Fruit fly (Drosophila melanogaster) whole organism, prepupa: ENCODE results near the gene CG7857.
A peak's percentile ranks its signal among the peaks of the same experiment; 100 is the strongest.

Experiments used
- Blimp-1 ChIP-seq: fragments of 200-800 bp; sonication (Bioruptor generic); optimal IDR thresholded peaks from 3 replicates; lab custom pipeline; 2017; ENCODE audit warnings: missing biosample characterization, missing genetic modification characterization, mild to moderate bottlenecking, moderate library complexity, missing genetic modification reagents
- CG10631 ChIP-seq: fragments of 200-800 bp; sonication (Bioruptor generic); optimal IDR thresholded peaks from 2 replicates; lab custom pipeline; 2016; ENCODE audit warnings: missing biosample characterization, missing genetic modification characterization
- CG10669 ChIP-seq: fragments of 200-800 bp; sonication (Bioruptor generic); optimal IDR thresholded peaks from 3 replicates; lab custom pipeline; 2018; ENCODE audit warnings: missing biosample characterization, mild to moderate bottlenecking, missing genetic modification characterization, moderate library complexity
- CG11762 ChIP-seq: fragments of 200-800 bp; sonication (Bioruptor generic); optimal IDR thresholded peaks from 3 replicates; lab custom pipeline; 2016; ENCODE audit warnings: missing biosample characterization, missing genetic modification characterization; ENCODE audit not compliant: insufficient read depth
- CG15336 ChIP-seq: fragments of 200-800 bp; sonication (Bioruptor generic); IDR thresholded peaks from 2 replicates; pipeline ENCODE4 v1.3.6; 2022; ENCODE audit warnings: missing biosample characterization, missing genetic modification characterization
- CG16779 ChIP-seq: fragments of 200-800 bp; sonication (Bioruptor generic); optimal IDR thresholded peaks from 3 replicates; lab custom pipeline; 2017; ENCODE audit warnings: missing biosample characterization, mild to moderate bottlenecking, missing genetic modification characterization
- CG3032 ChIP-seq: fragments of 200-800 bp; optimal IDR thresholded peaks from 2 replicates; lab custom pipeline; 2019; ENCODE audit warnings: missing biosample characterization, mild to moderate bottlenecking, missing genetic modification characterization, moderate library complexity
- CG31627 ChIP-seq: fragments of 200-800 bp; sonication (Bioruptor generic); optimal IDR thresholded peaks from 3 replicates; lab custom pipeline; 2016; ENCODE audit warnings: missing biosample characterization, missing genetic modification characterization
- CG4318 ChIP-seq: fragments of 200-800 bp; sonication (Bioruptor generic); optimal IDR thresholded peaks from 3 replicates; lab custom pipeline; 2017; ENCODE audit warnings: missing biosample characterization, mild to moderate bottlenecking, missing genetic modification characterization
- CG6163 ChIP-seq: fragments of 200-800 bp; sonication (Bioruptor generic); IDR thresholded peaks from 3 replicates; pipeline ENCODE4 v1.3.6; 2022; ENCODE audit warnings: missing biosample characterization, missing genetic modification characterization
- CG6276 ChIP-seq: fragments of 200-800 bp; sonication (Bioruptor generic); optimal IDR thresholded peaks from 2 replicates; lab custom pipeline; 2017; ENCODE audit warnings: missing biosample characterization, mild to moderate bottlenecking, missing genetic modification characterization
- CG6808 ChIP-seq: fragments of 200-800 bp; sonication (Bioruptor generic); optimal IDR thresholded peaks from 3 replicates; lab custom pipeline; 2017; ENCODE audit warnings: missing biosample characterization, missing genetic modification characterization, mild to moderate bottlenecking, moderate library complexity, missing genetic modification reagents
- CG6854 ChIP-seq: fragments of 200-800 bp; sonication (Bioruptor generic); optimal IDR thresholded peaks from 2 replicates; lab custom pipeline; 2017; ENCODE audit warnings: missing biosample characterization, mild to moderate bottlenecking, missing genetic modification characterization
- CG8632 ChIP-seq: fragments of 200-800 bp; sonication (Bioruptor generic); optimal IDR thresholded peaks from 3 replicates; lab custom pipeline; 2016; ENCODE audit warnings: missing biosample characterization, missing genetic modification characterization
- Eip78C ChIP-seq: fragments of 200-800 bp; sonication (Bioruptor generic); peaks from one replicate; lab custom pipeline; 2016; ENCODE audit warnings: missing biosample characterization, missing genetic modification characterization
- Eip93F ChIP-seq: fragments of 200-800 bp; sonication (Bioruptor generic); optimal IDR thresholded peaks from 2 replicates; lab custom pipeline; 2016; ENCODE audit warnings: missing biosample characterization, mild to moderate bottlenecking, missing genetic modification characterization
- Ets21C ChIP-seq: fragments of 200-800 bp; sonication (Bioruptor generic); optimal IDR thresholded peaks from 3 replicates; lab custom pipeline; 2016; ENCODE audit warnings: missing biosample characterization, missing genetic modification characterization
- Hr38 ChIP-seq: sonication (Bioruptor generic); optimal IDR thresholded peaks from 2 replicates; lab custom pipeline; 2016; ENCODE audit warnings: missing biosample characterization, missing genetic modification characterization
- Hr39 ChIP-seq: fragments of 200-800 bp; sonication (Bioruptor generic); optimal IDR thresholded peaks from 2 replicates; lab custom pipeline; 2016; ENCODE audit warnings: missing biosample characterization, missing genetic modification characterization
- Met ChIP-seq: fragments of 200-800 bp; sonication (Bioruptor generic); optimal IDR thresholded peaks from 3 replicates; lab custom pipeline; 2016; ENCODE audit warnings: missing biosample characterization, missing genetic modification characterization
- OdsH ChIP-seq: fragments of 200-800 bp; sonication (Bioruptor generic); optimal IDR thresholded peaks from 3 replicates; lab custom pipeline; 2016; ENCODE audit warnings: missing biosample characterization, missing genetic modification characterization
- Smox ChIP-seq: fragments of 200-800 bp; sonication (Bioruptor generic); optimal IDR thresholded peaks from 3 replicates; lab custom pipeline; 2016; ENCODE audit warnings: missing biosample characterization, missing genetic modification characterization
- Sox102F ChIP-seq: fragments of 200-800 bp; sonication (Bioruptor generic); optimal IDR thresholded peaks from 2 replicates; lab custom pipeline; 2016; ENCODE audit warnings: missing biosample characterization, mild to moderate bottlenecking, missing genetic modification characterization
- Sox14 ChIP-seq: fragments of 200-800 bp; sonication (Bioruptor generic); optimal IDR thresholded peaks from 3 replicates; lab custom pipeline; 2016; ENCODE audit warnings: missing biosample characterization, missing genetic modification characterization
- Sox15 ChIP-seq: fragments of 200-800 bp; sonication (Bioruptor generic); optimal IDR thresholded peaks from 3 replicates; lab custom pipeline; 2016; ENCODE audit warnings: missing biosample characterization, missing genetic modification characterization
- acj6 ChIP-seq: fragments of 200-800 bp; sonication (Bioruptor generic); optimal IDR thresholded peaks from 3 replicates; lab custom pipeline; 2016; ENCODE audit warnings: missing biosample characterization, missing genetic modification characterization
- dac ChIP-seq: fragments of 200-800 bp; sonication (Bioruptor generic); optimal IDR thresholded peaks from 2 replicates; lab custom pipeline; 2017; ENCODE audit warnings: missing biosample characterization, mild to moderate bottlenecking, missing genetic modification characterization
- dsx ChIP-seq: fragments of 200-800 bp; optimal IDR thresholded peaks from 3 replicates; lab custom pipeline; 2019; ENCODE audit warnings: missing biosample characterization, mild to moderate bottlenecking, missing genetic modification characterization, moderate library complexity; ENCODE audit not compliant: poor library complexity, severe bottlenecking
- esn ChIP-seq: fragments of 200-800 bp; sonication (Bioruptor generic); optimal IDR thresholded peaks from 2 replicates; lab custom pipeline; 2016; ENCODE audit warnings: missing biosample characterization, mild to moderate bottlenecking, missing genetic modification characterization, moderate library complexity
- fd59A ChIP-seq: fragments of 200-800 bp; sonication (Bioruptor generic); optimal IDR thresholded peaks from 2 replicates; lab custom pipeline; 2017; ENCODE audit warnings: missing biosample characterization, mild to moderate bottlenecking, missing genetic modification characterization, missing genetic modification reagents
- fd85E ChIP-seq: fragments of 200-800 bp; sonication (Bioruptor generic); optimal IDR thresholded peaks from 3 replicates; lab custom pipeline; 2016; ENCODE audit warnings: missing biosample characterization, missing genetic modification characterization
- pdm3 ChIP-seq: fragments of 200-800 bp; sonication (Bioruptor generic); optimal IDR thresholded peaks from 3 replicates; lab custom pipeline; 2016; ENCODE audit warnings: missing biosample characterization, missing genetic modification characterization
- salr ChIP-seq, 2 experiments: fragments of 200-800 bp; sonication (Bioruptor generic); optimal IDR thresholded peaks; 3 replicates each; lab custom pipeline; 2016 to 2018; ENCODE audit warnings: missing biosample characterization in 2 of 2, missing genetic modification characterization in 2 of 2, mild to moderate bottlenecking in 1 of 2
- spab ChIP-seq: fragments of 200-800 bp; sonication (Bioruptor generic); optimal IDR thresholded peaks from 2 replicates; lab custom pipeline; 2017; ENCODE audit warnings: missing biosample characterization, mild to moderate bottlenecking, missing genetic modification characterization, missing genetic modification reagents
- ss ChIP-seq, 2 experiments: fragments of 200-800 bp; sonication (Bioruptor generic); optimal IDR thresholded peaks; 2 replicates in 1 of 2; 3 replicates in 1 of 2; lab custom pipeline; 2017 to 2018; ENCODE audit warnings: mild to moderate bottlenecking in 2 of 2, missing biosample characterization in 2 of 2, missing genetic modification characterization in 2 of 2, moderate library complexity in 1 of 2
- vri ChIP-seq: fragments of 200-800 bp; sonication (Bioruptor generic); optimal IDR thresholded peaks from 3 replicates; lab custom pipeline; 2016; ENCODE audit warnings: missing biosample characterization, mild to moderate bottlenecking, missing genetic modification characterization

CG7857 gene

dm6 chr3L:15513726-15514125, 9.0 kb upstream of the CG7857 start:
- TF ChIP-seq CG10669 (GFP tag; lab: Kevin White, UChicago) (no peak), Met (no peak), Sox15 (GFP tag; lab: Kevin White, UChicago) (no peak), CG6163 (GFP tag; lab: Robert Waterston, UW) (no peak), Hr39 (GFP tag; lab: Kevin White, UChicago) (no peak), dac (GFP tag; lab: Kevin White, UChicago) (no peak), dsx (no peak), Smox (GFP tag; lab: Kevin White, UChicago) (no peak), CG8632 (no peak)

dm6 chr3L:15513264-15513663, 8.6 kb upstream of the CG7857 start:
- no peak for TF ChIP-seq Hr39 (GFP tag; lab: Kevin White, UChicago)
- no peak for TF ChIP-seq CG10631 (GFP tag; lab: Kevin White, UChicago)
- TF ChIP-seq CG31627 (GFP tag; lab: Kevin White, UChicago): no peak
- TF ChIP-seq CG15336 (GFP tag; lab: Robert Waterston, UW): no peak
- no peak for TF ChIP-seq OdsH (GFP tag; lab: Kevin White, UChicago)
- no peak for TF ChIP-seq CG4318 (GFP tag; lab: Kevin White, UChicago)
- TF ChIP-seq Blimp-1: no peak
- TF ChIP-seq CG6163 (GFP tag; lab: Robert Waterston, UW): no peak
- no peak for TF ChIP-seq CG3032 (tag; lab: Kevin White, UChicago)
- no peak for TF ChIP-seq vri (GFP tag; lab: Kevin White, UChicago)
- no peak for TF ChIP-seq Ets21C (GFP tag; lab: Kevin White, UChicago)
- TF ChIP-seq pdm3 (GFP tag; lab: Kevin White, UChicago): no peak
- no peak for TF ChIP-seq CG6854 (GFP tag; lab: Kevin White, UChicago)
- TF ChIP-seq CG6276 (GFP tag; lab: Kevin White, UChicago): no peak
- no peak for TF ChIP-seq acj6 (GFP tag; lab: Kevin White, UChicago)
- TF ChIP-seq CG11762: no peak
- no peak for TF ChIP-seq esn (GFP tag; lab: Kevin White, UChicago)
- TF ChIP-seq, all 60 proteins: peak for 0

- peak; percentile 7 for TF ChIP-seq esn (GFP tag; lab: Kevin White, UChicago)
- TF ChIP-seq CG16779 (tag; lab: Kevin White, UChicago): peak; percentile 13
- peak; percentile 76 for TF ChIP-seq Eip78C
- no peak for TF ChIP-seq Hr38 (GFP tag; lab: Kevin White, UChicago)
- TF ChIP-seq salr (GFP tag; optimal IDR thresholded peaks at IDR 0.05; lab: Kevin White, UChicago): no peak
- TF ChIP-seq CG6808: no peak
- peak; percentile 55 for TF ChIP-seq Sox14 (GFP tag; lab: Kevin White, UChicago)
- peak; percentile 24 for TF ChIP-seq vri (GFP tag; lab: Kevin White, UChicago)
- no peak for TF ChIP-seq fd85E
- TF ChIP-seq Sox102F (GFP tag; lab: Kevin White, UChicago): peak; percentile 37
- no peak for TF ChIP-seq fd59A (GFP tag; lab: Kevin White, UChicago)
- peak; percentile 78 for TF ChIP-seq Blimp-1
- peak; percentile 17 for TF ChIP-seq CG3032 (tag; lab: Kevin White, UChicago)
- peak; percentile 11 for TF ChIP-seq Met
- TF ChIP-seq CG6854 (GFP tag; lab: Kevin White, UChicago): no peak
- TF ChIP-seq spab (GFP tag; lab: Kevin White, UChicago): no peak
- TF ChIP-seq Eip93F: peak; percentile 33
- TF ChIP-seq Sox15 (GFP tag; lab: Kevin White, UChicago): no peak
- TF ChIP-seq ss (GFP tag; optimal IDR thresholded peaks at IDR 0.05; lab: Kevin White, UChicago): peak; percentile 39 to 44
Observed at dm6 chr3L:15511688-15512250, 7.1 kb upstream of the CG7857 start.
